Worm (Caenorhabditis elegans): Measurements from ENCODE around the gene F15E6.6.
A peak's percentile ranks its signal among the peaks of the same experiment; 100 is the strongest.

F15E6.6 gene

ce11 chrIV:4247334-4247733 lies 36.6 kb downstream of the F15E6.6 start:
- TF ChIP-seq rbr-2 (tag; optimal IDR thresholded peaks at IDR 0.05) = peak; percentile 42
- TF ChIP-seq dpl-1 (GFP tag; optimal IDR thresholded peaks at IDR 0.05) = peak; percentile 74
- TF ChIP-seq lin-1 (GFP tag; IDR thresholded peaks at IDR 0.05) = no peak
- no peak for TF ChIP-seq lin-39 (tag; optimal IDR thresholded peaks at IDR 0.05)
- no peak for TF ChIP-seq ceh-20 (GFP tag; IDR thresholded peaks at IDR 0.05)
- no peak for TF ChIP-seq dmd-9 (GFP tag; IDR thresholded peaks at IDR 0.05)
- TF ChIP-seq dve-1 (tag; optimal IDR thresholded peaks at IDR 0.05; ENCODE audit: insufficient read depth) = peak; percentile 32
- TF ChIP-seq lsy-2 (tag; optimal IDR thresholded peaks at IDR 0.05) = peak in 1 of 2 experiments; percentile 80
- peak; percentile 11 for TF ChIP-seq mep-1 (tag; optimal IDR thresholded peaks at IDR 0.05)
- peak; percentile 74 for TF ChIP-seq mes-2 (tag; optimal IDR thresholded peaks at IDR 0.05; ENCODE audit: poor library complexity, severe bottlenecking)
- TF ChIP-seq ZK337.2 (GFP tag; IDR thresholded peaks at IDR 0.05) = no peak
- TF ChIP-seq lin-38 (GFP tag; IDR thresholded peaks at IDR 0.05) = peak; percentile 55
- peak; percentile 15 for TF ChIP-seq duxl-1 (tag; optimal IDR thresholded peaks at IDR 0.05; ENCODE audit: poor library complexity)
- no peak for TF ChIP-seq daf-16 (GFP tag; optimal IDR thresholded peaks at IDR 0.05)
- peak; percentile 0 for TF ChIP-seq daf-16 (tag; optimal IDR thresholded peaks at IDR 0.05)
- peak; percentile 71 for TF ChIP-seq aha-1 (tag)

- TF ChIP-seq aha-1 (tag) (peak; percentile 50), madf-9 (GFP tag; conservative IDR thresholded peaks at IDR 0.05) (no peak)
These were observed 37.4 kb downstream of the F15E6.6 start, which contains the start of gene ttr-20 for ce11 chrIV:4246493-4246892. Gene ttr-20, plus strand, starts transcription at chrIV:4246793.

ce11 chrIV:4244510-4244909 lies 39.4 kb downstream of the F15E6.6 start, which contains the start of gene col-34:
Gene col-34, minus strand, starts transcription at chrIV:4244610.
- TF ChIP-seq tra-1 (GFP tag; IDR thresholded peaks at IDR 0.05) (no peak), nhr-42 (GFP tag; IDR thresholded peaks at IDR 0.05) (no peak), aly-2 (tag; optimal IDR thresholded peaks at IDR 0.05) (no peak), nhr-6 (tag; optimal IDR thresholded peaks at IDR 0.05) (no peak), pqm-1 (tag; optimal IDR thresholded peaks at IDR 0.05) (no peak), daf-8 (GFP tag; IDR thresholded peaks at IDR 0.05) (no peak)

ce11 chrIV:4243830-4244406 lies 40.0 kb downstream of the F15E6.6 start:
- TF ChIP-seq set-16 (GFP tag; IDR thresholded peaks at IDR 0.05) = peak; percentile 98
- TF ChIP-seq lim-7 (GFP tag; IDR thresholded peaks at IDR 0.05) = no peak

DNA sequence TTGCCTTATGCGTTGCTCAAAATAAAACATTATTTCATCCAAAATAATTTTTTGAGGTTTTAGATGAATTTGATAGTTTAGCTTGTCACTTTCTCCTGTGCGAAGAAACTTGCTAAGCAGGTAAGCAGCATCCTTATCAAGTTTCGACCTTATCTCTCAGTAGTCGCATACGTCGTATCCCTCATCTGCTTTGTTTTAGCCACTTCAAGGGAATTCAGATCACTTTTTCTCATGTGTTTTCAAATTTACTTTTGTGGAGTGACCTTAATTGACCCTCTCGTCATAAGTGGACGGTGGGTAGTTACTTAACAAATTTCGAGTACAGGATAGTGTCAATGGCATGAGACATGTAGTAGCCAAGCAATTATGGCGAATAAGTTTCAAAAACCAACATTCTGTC lies 47.2 kb downstream of the F15E6.6 start:
- TF ChIP-seq D1046.2 (GFP tag; IDR thresholded peaks at IDR 0.05) (no peak), daf-8 (GFP tag; IDR thresholded peaks at IDR 0.05) (no peak), nhr-76 (tag; optimal IDR thresholded peaks at IDR 0.05) (no peak), F44E2.7 (GFP tag; IDR thresholded peaks at IDR 0.05) (no peak), lsy-2 (tag; optimal IDR thresholded peaks at IDR 0.05) (no peak), gei-8 (GFP tag; optimal IDR thresholded peaks at IDR 0.05) (no peak), snpc-1.2 (GFP tag; IDR thresholded peaks at IDR 0.05) (no peak), F26F4.8 (GFP tag; conservative IDR thresholded peaks at IDR 0.05) (no peak), unc-130 (GFP tag; optimal IDR thresholded peaks at IDR 0.05) (no peak), nhr-102 (tag; optimal IDR thresholded peaks at IDR 0.05) (no peak), lin-39 (tag; optimal IDR thresholded peaks at IDR 0.05) (no peak), ztf-7 (tag; optimal IDR thresholded peaks at IDR 0.05) (no peak), skn-1 (tag; optimal IDR thresholded peaks at IDR 0.05) (no peak), unc-62 (GFP tag; optimal IDR thresholded peaks at IDR 0.05 in 1 of 2) (peak in 1 of 2 experiments; percentile 40), unc-62 (tag; optimal IDR thresholded peaks at IDR 0.05) (no peak), nhr-11 (tag; optimal IDR thresholded peaks at IDR 0.05) (no peak), ceh-82 (tag; optimal IDR thresholded peaks at IDR 0.05) (no peak), ceh-28 (tag; optimal IDR thresholded peaks at IDR 0.05) (no peak), ZK546.5 (tag; optimal IDR thresholded peaks at IDR 0.05) (no peak), egl-43 (GFP tag; IDR thresholded peaks at IDR 0.05) (no peak), pha-4 (GFP tag; IDR thresholded peaks at IDR 0.05) (no peak), pha-4 (tag; optimal IDR thresholded peaks at IDR 0.05) (no peak), php-3 (GFP tag; IDR thresholded peaks at IDR 0.05) (no peak), nhr-6 (tag; optimal IDR thresholded peaks at IDR 0.05) (no peak), nhr-10 (tag; optimal IDR thresholded peaks at IDR 0.05) (peak; percentile 53)

All from whole organism, L4 larva.